Worm (Caenorhabditis elegans) whole organism, young adult: ENCODE measurements around the gene Y42A5A.5.
A peak's percentile ranks its signal among the peaks of the same experiment; 100 is the strongest.

Source experiments
- B0019.2 ChIP-seq: fragments of 200-800 bp; sonication (Bioruptor generic); conservative IDR thresholded peaks from 2 replicates; pipeline ENCODE4 v1.3.6; 2022; ENCODE audit warnings: missing genetic modification reagents, missing genetic modification characterization, missing compliant biosample characterization
- C17E4.6 ChIP-seq: fragments of 200-800 bp; sonication (Bioruptor generic); IDR thresholded peaks from 2 replicates; pipeline ENCODE4 v1.3.6; 2022; ENCODE audit warnings: missing genetic modification reagents, missing genetic modification characterization, missing compliant biosample characterization
- D2030.7 ChIP-seq: fragments of 200-800 bp; sonication (Bioruptor generic); IDR thresholded peaks from 2 replicates; pipeline ENCODE4 v1.3.6; 2022; ENCODE audit warnings: missing genetic modification reagents, missing genetic modification characterization, missing compliant biosample characterization
- F37B4.10 ChIP-seq: fragments of 200-800 bp; sonication (Bioruptor generic); IDR thresholded peaks from 2 replicates; pipeline ENCODE4 v1.3.6; 2022; ENCODE audit warnings: missing genetic modification characterization, missing compliant biosample characterization
- Y53G8AR.9 ChIP-seq: fragments of 200-800 bp; sonication (Bioruptor generic); conservative IDR thresholded peaks from 2 replicates; pipeline ENCODE4 v1.3.6; 2022; ENCODE audit warnings: missing genetic modification reagents, missing genetic modification characterization, missing compliant biosample characterization
- Y79H2A.3 ChIP-seq: fragments of 200-800 bp; sonication (Bioruptor generic); conservative IDR thresholded peaks from 2 replicates; pipeline ENCODE4 v1.3.6; 2022; ENCODE audit warnings: missing genetic modification reagents, missing genetic modification characterization, missing compliant biosample characterization
- aptf-2 ChIP-seq: fragments of 200-800 bp; sonication (Bioruptor generic); conservative IDR thresholded peaks from 2 replicates; pipeline ENCODE4 v1.3.6; 2022; ENCODE audit warnings: missing genetic modification reagents, missing genetic modification characterization, missing compliant biosample characterization
- athp-1 ChIP-seq: sonication (generic microtip); optimal IDR thresholded peaks from 2 replicates; lab custom pipeline; 2017; ENCODE audit warnings: mild to moderate bottlenecking, missing genetic modification characterization, missing compliant biosample characterization
- attf-3 ChIP-seq: fragments of 200-800 bp; sonication (Bioruptor generic); conservative IDR thresholded peaks from 2 replicates; pipeline ENCODE4 v1.3.6; 2022; ENCODE audit warnings: missing genetic modification reagents, missing genetic modification characterization, missing compliant biosample characterization
- attf-6 ChIP-seq: fragments of 200-800 bp; sonication (Bioruptor generic); IDR thresholded peaks from 2 replicates; pipeline ENCODE4 v1.3.6; 2022; ENCODE audit warnings: missing genetic modification reagents, missing genetic modification characterization, missing compliant biosample characterization
- ccch-3 ChIP-seq: fragments of 200-800 bp; sonication (Bioruptor generic); optimal IDR thresholded peaks from 2 replicates; lab custom pipeline; 2018; ENCODE audit warnings: mild to moderate bottlenecking, missing genetic modification characterization, missing compliant biosample characterization
- cebp-1 ChIP-seq, 2 experiments: fragments of 200-800 bp in 1 of 2; sonication (Bioruptor generic) in 1 of 2; sonication (generic microtip) in 1 of 2; IDR thresholded peaks in 1 of 2; optimal IDR thresholded peaks in 1 of 2; 2 replicates each; pipeline versions ENCODE4 v1.3.6 to Lab custom; 2017 to 2022; ENCODE audit warnings: missing compliant biosample characterization in 2 of 2, missing genetic modification characterization in 2 of 2, mild to moderate bottlenecking in 1 of 2, missing genetic modification reagents in 1 of 2, moderate library complexity in 1 of 2
- ceh-40 ChIP-seq: fragments of 200-800 bp; sonication (Bioruptor generic); IDR thresholded peaks from 2 replicates; pipeline ENCODE4 v1.3.6; 2022; ENCODE audit warnings: missing genetic modification characterization, missing compliant biosample characterization
- ceh-58 ChIP-seq: fragments of 200-800 bp; sonication (Bioruptor generic); IDR thresholded peaks from 2 replicates; pipeline ENCODE4 v1.3.6; 2022; ENCODE audit warnings: missing genetic modification characterization, missing compliant biosample characterization
- ceh-79 ChIP-seq: sonication (generic microtip); optimal IDR thresholded peaks from 2 replicates; lab custom pipeline; 2017; ENCODE audit warnings: mild to moderate bottlenecking, missing genetic modification characterization, missing compliant biosample characterization
- ceh-91 ChIP-seq: fragments of 200-800 bp; sonication (Bioruptor generic); IDR thresholded peaks from 2 replicates; pipeline ENCODE4 v1.3.6; 2022; ENCODE audit warnings: missing genetic modification reagents, missing genetic modification characterization, missing compliant biosample characterization
- dpl-1 ChIP-seq: fragments of 150-350 bp; optimal IDR thresholded peaks from 2 replicates; lab custom pipeline; 2014; ENCODE audit warnings: missing biosample characterization, missing genetic modification reagents, missing genetic modification characterization
- efl-1 ChIP-seq: fragments of 150-350 bp; optimal IDR thresholded peaks from 2 replicates; lab custom pipeline; 2014; ENCODE audit warnings: missing biosample characterization, missing genetic modification reagents, missing genetic modification characterization
- ekl-4 ChIP-seq: fragments of 200-800 bp; sonication (Bioruptor generic); IDR thresholded peaks from 2 replicates; pipeline ENCODE4 v1.3.6; 2022; ENCODE audit warnings: missing genetic modification reagents, missing genetic modification characterization, missing compliant biosample characterization
- gei-17 ChIP-seq: fragments of 200-800 bp; sonication (Bioruptor generic); optimal IDR thresholded peaks from 2 replicates; lab custom pipeline; 2018; ENCODE audit warnings: mild to moderate bottlenecking, missing genetic modification characterization, missing compliant biosample characterization
- hmg-20 ChIP-seq: fragments of 200-800 bp; sonication (Bioruptor generic); IDR thresholded peaks from 2 replicates; pipeline ENCODE4 v1.3.6; 2022; ENCODE audit warnings: missing genetic modification reagents, missing genetic modification characterization, missing compliant biosample characterization
- hrde-1 ChIP-seq: sonication (generic microtip); optimal IDR thresholded peaks from 2 replicates; lab custom pipeline; 2016; ENCODE audit warnings: missing genetic modification characterization, mild to moderate bottlenecking, missing compliant biosample characterization, moderate library complexity, missing genotype, missing genetic modification reagents, borderline replicate concordance
- lag-1 ChIP-seq: fragments of 200-800 bp; sonication (Bioruptor generic); IDR thresholded peaks from 2 replicates; pipeline ENCODE4 v1.3.6; 2022; ENCODE audit warnings: missing genetic modification reagents, missing genetic modification characterization, missing compliant biosample characterization
- let-526 ChIP-seq: fragments of 200-800 bp; sonication (Bioruptor generic); IDR thresholded peaks from 2 replicates; pipeline ENCODE4 v1.3.6; 2022; ENCODE audit warnings: missing genetic modification reagents, missing genetic modification characterization, missing compliant biosample characterization
- lin-26 ChIP-seq: fragments of 200-800 bp; sonication (Bioruptor generic); IDR thresholded peaks from 2 replicates; pipeline ENCODE4 v1.3.6; 2022; ENCODE audit warnings: missing genetic modification reagents, missing genetic modification characterization, missing compliant biosample characterization
- lin-35 ChIP-seq, 3 experiments: fragments of 150-350 bp in 2 of 3; sonication (generic microtip) in 1 of 3; optimal IDR thresholded peaks; 2 replicates each; lab custom pipeline; 2014 to 2018; ENCODE audit warnings: missing biosample characterization in 3 of 3, missing genetic modification characterization in 3 of 3, missing genetic modification reagents in 3 of 3
- lin-40 ChIP-seq: sonication (generic microtip); optimal IDR thresholded peaks from 2 replicates; lab custom pipeline; 2016; ENCODE audit warnings: missing genetic modification characterization, mild to moderate bottlenecking, missing compliant biosample characterization, missing genotype, missing genetic modification reagents
- lin-54 ChIP-seq: fragments of 200-800 bp; sonication (Bioruptor generic); optimal IDR thresholded peaks from 2 replicates; lab custom pipeline; 2018; ENCODE audit warnings: mild to moderate bottlenecking, missing genetic modification characterization, missing compliant biosample characterization
- madf-6 ChIP-seq: fragments of 200-800 bp; sonication (Bioruptor generic); IDR thresholded peaks from 2 replicates; pipeline ENCODE4 v1.3.6; 2022; ENCODE audit warnings: missing genetic modification reagents, missing genetic modification characterization, missing compliant biosample characterization
- mcd-1 ChIP-seq: fragments of 200-800 bp; sonication (Bioruptor generic); IDR thresholded peaks from 2 replicates; pipeline ENCODE4 v1.3.6; 2022; ENCODE audit warnings: missing genetic modification reagents, missing genetic modification characterization, missing compliant biosample characterization
- nfya-2 ChIP-seq: fragments of 200-800 bp; sonication (Bioruptor generic); IDR thresholded peaks from 2 replicates; pipeline ENCODE4 v1.3.6; 2022; ENCODE audit warnings: missing genetic modification reagents, missing genetic modification characterization, missing compliant biosample characterization
- pbrm-1 ChIP-seq: fragments of 200-800 bp; sonication (Bioruptor generic); IDR thresholded peaks from 2 replicates; pipeline ENCODE4 v1.3.6; 2022; ENCODE audit warnings: missing genetic modification reagents, missing genetic modification characterization, missing compliant biosample characterization
- pha-4 ChIP-seq: fragments of 150-350 bp; sonication (generic microtip); optimal IDR thresholded peaks from 2 replicates; lab custom pipeline; 2014; ENCODE audit warnings: missing biosample characterization, missing genetic modification reagents, missing genetic modification characterization
- rec-8 ChIP-seq, 2 experiments: sonication (generic microtip); optimal IDR thresholded peaks; 2 replicates each; lab custom pipeline; 2016; ENCODE audit warnings: mild to moderate bottlenecking in 2 of 2, missing genetic modification characterization in 2 of 2, missing genetic modification reagents in 2 of 2, missing genotype in 2 of 2, missing biosample characterization in 1 of 2, missing compliant biosample characterization in 1 of 2, moderate library complexity in 1 of 2
- sdz-38 ChIP-seq: sonication (generic microtip); optimal IDR thresholded peaks from 2 replicates; lab custom pipeline; 2016; ENCODE audit warnings: missing genotype, missing genetic modification characterization, missing compliant biosample characterization
- unc-130 ChIP-seq: sonication (generic microtip); optimal IDR thresholded peaks from 2 replicates; lab custom pipeline; 2016; ENCODE audit warnings: missing genetic modification reagents, missing genetic modification characterization, missing compliant biosample characterization
- unc-62 ChIP-seq: fragments of 150-350 bp; optimal IDR thresholded peaks from 2 replicates; lab custom pipeline; 2014; ENCODE audit warnings: missing biosample characterization, missing genetic modification reagents, missing genetic modification characterization
- ztf-22 ChIP-seq: fragments of 200-800 bp; sonication (Bioruptor generic); optimal IDR thresholded peaks from 2 replicates; lab custom pipeline; 2018; ENCODE audit warnings: mild to moderate bottlenecking, missing genetic modification characterization, moderate library complexity, missing compliant biosample characterization
- ztf-26 ChIP-seq: sonication (generic microtip); optimal IDR thresholded peaks from 2 replicates; lab custom pipeline; 2017; ENCODE audit warnings: missing genetic modification characterization, missing compliant biosample characterization

The Y42A5A.5 gene

ce11 chrV:11069277-11069676 is 40.3 kb downstream of the Y42A5A.5 start, which contains the start of gene T04C12.8 (continued):
- TF ChIP-seq efl-1 (GFP tag; lab: Kevin White, UChicago): no peak
- TF ChIP-seq rec-8 (tag; optimal IDR thresholded peaks at IDR 0.05; lab: Kevin White, UChicago): no peak
- TF ChIP-seq lin-40: peak; percentile 34
- no peak for TF ChIP-seq let-526 (GFP tag; lab: Robert Waterston, UW)
- TF ChIP-seq F37B4.10 (GFP tag; lab: Robert Waterston, UW): no peak
- TF ChIP-seq ceh-40 (GFP tag; lab: Robert Waterston, UW): no peak
- no peak for TF ChIP-seq lin-35 (GFP tag; optimal IDR thresholded peaks at IDR 0.05; lab: Kevin White, UChicago)
- TF ChIP-seq B0019.2 (GFP tag; lab: Robert Waterston, UW): no peak
- TF ChIP-seq unc-62 (GFP tag; lab: Kevin White, UChicago): peak; percentile 88
- no peak for TF ChIP-seq Y53G8AR.9
- TF ChIP-seq unc-130 (GFP tag; lab: Kevin White, UChicago): no peak
- no peak for TF ChIP-seq mcd-1 (GFP tag; lab: Robert Waterston, UW)
- TF ChIP-seq attf-3 (GFP tag; lab: Robert Waterston, UW): no peak
- no peak for TF ChIP-seq lin-26 (GFP tag; lab: Robert Waterston, UW)
- no peak for TF ChIP-seq lin-54 (GFP tag; lab: Kevin White, UChicago)
- no peak for TF ChIP-seq sdz-38 (tag; lab: Kevin White, UChicago)
- TF ChIP-seq hrde-1: no peak
- no peak for TF ChIP-seq ekl-4 (GFP tag; lab: Robert Waterston, UW)
- TF ChIP-seq lag-1 (GFP tag; lab: Robert Waterston, UW): no peak
- TF ChIP-seq attf-6 (GFP tag; lab: Robert Waterston, UW): no peak
- no peak for TF ChIP-seq gei-17
- no peak for TF ChIP-seq hmg-20 (GFP tag; lab: Robert Waterston, UW)
- TF ChIP-seq pha-4: no peak
- TF ChIP-seq aptf-2 (GFP tag; lab: Robert Waterston, UW): no peak
- TF ChIP-seq ceh-79 (tag; lab: Kevin White, UChicago): no peak
- TF ChIP-seq pbrm-1: no peak
- no peak for TF ChIP-seq ztf-26 (tag; lab: Kevin White, UChicago)
- no peak for TF ChIP-seq ceh-58 (GFP tag; lab: Robert Waterston, UW)
- TF ChIP-seq C17E4.6 (GFP tag; lab: Robert Waterston, UW): no peak
- no peak for TF ChIP-seq athp-1 (tag; lab: Kevin White, UChicago)
- TF ChIP-seq ccch-3: no peak
- no peak for TF ChIP-seq ceh-91
- TF ChIP-seq dpl-1 (GFP tag; lab: Kevin White, UChicago): no peak
- TF ChIP-seq cebp-1 (GFP tag; IDR thresholded peaks at IDR 0.05; lab: Robert Waterston, UW): no peak
- no peak for TF ChIP-seq cebp-1 (tag; optimal IDR thresholded peaks at IDR 0.05; lab: Kevin White, UChicago)
- TF ChIP-seq ztf-22: peak; percentile 84

ce11 chrV:11065513-11065912 is 44.0 kb downstream of the Y42A5A.5 start, which contains the start of gene nlp-80:
Gene nlp-80, minus strand, starts transcription at chrV:11065613.
- TF ChIP-seq pbrm-1 (no peak), attf-6 (GFP tag; lab: Robert Waterston, UW) (no peak), attf-3 (GFP tag; lab: Robert Waterston, UW) (no peak), madf-6 (GFP tag; lab: Robert Waterston, UW) (no peak), Y79H2A.3 (no peak), nfya-2 (GFP tag; lab: Robert Waterston, UW) (no peak), ceh-58 (GFP tag; lab: Robert Waterston, UW) (no peak), lin-26 (GFP tag; lab: Robert Waterston, UW) (no peak), D2030.7 (GFP tag; lab: Robert Waterston, UW) (no peak)
- TF ChIP-seq, all 124 proteins: peak for 0
